Worm (Caenorhabditis elegans): ENCODE data around the gene C05A9.2.
A peak's percentile ranks its signal among the peaks of the same experiment; 100 is the strongest.

C05A9.2 gene

ce11 chrX:10877138-10877743, 32.8 kb upstream of the C05A9.2 start, which contains the start of gene pgp-6:
pgp-6 (minus strand) TSS chrX:10877425.
- TF ChIP-seq zip-8 (tag; optimal IDR thresholded peaks at IDR 0.05) (peak; percentile 94), ceh-39 (tag; optimal IDR thresholded peaks at IDR 0.05) (no peak)

DNA sequence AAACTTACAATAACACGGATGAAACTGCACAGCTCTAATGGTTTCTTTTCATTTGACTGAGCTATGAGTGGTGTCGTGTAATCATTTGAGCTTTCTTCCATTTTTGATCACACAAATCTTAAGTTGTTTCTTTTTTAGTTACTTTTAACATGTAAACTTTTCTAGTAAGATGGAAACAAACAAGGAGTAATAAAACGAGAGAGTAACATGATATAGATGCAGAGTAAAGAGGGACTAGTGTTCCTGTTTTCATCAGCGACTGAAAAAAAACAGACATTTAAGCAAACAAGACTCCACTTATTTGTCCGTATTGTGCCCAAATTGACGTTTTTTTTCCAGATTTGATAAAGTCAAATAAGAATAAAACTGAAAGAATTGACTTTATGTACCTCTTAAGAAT, 25.7 kb upstream of the C05A9.2 start, which contains the start of gene pgp-7:
pgp-7 (minus strand) TSS at position 101 of the 400 bp plus-strand sequence.
- no peak for TF ChIP-seq snpc-4 (tag; optimal IDR thresholded peaks at IDR 0.05)
- no peak for TF ChIP-seq sptf-1 (tag; optimal IDR thresholded peaks at IDR 0.05)
- TF ChIP-seq ztf-11 (tag; optimal IDR thresholded peaks at IDR 0.05), result no peak
- TF ChIP-seq ceh-39 (tag; optimal IDR thresholded peaks at IDR 0.05), result no peak
- no peak for TF ChIP-seq bed-3 (GFP tag; optimal IDR thresholded peaks at IDR 0.05)
- TF ChIP-seq blmp-1 (tag; optimal IDR thresholded peaks at IDR 0.05), result no peak
- no peak for TF ChIP-seq sem-2 (GFP tag; optimal IDR thresholded peaks at IDR 0.05)
- no peak for TF ChIP-seq elt-1 (tag; optimal IDR thresholded peaks at IDR 0.05; ENCODE audit: borderline replicate concordance, insufficient read depth)
- no peak for TF ChIP-seq elt-3 (tag; optimal IDR thresholded peaks at IDR 0.05)
- no peak for TF ChIP-seq lin-13 (tag; optimal IDR thresholded peaks at IDR 0.05)
- TF ChIP-seq nhr-76 (tag; optimal IDR thresholded peaks at IDR 0.05), result no peak
- TF ChIP-seq nhr-12 (tag; optimal IDR thresholded peaks at IDR 0.05), result no peak
- TF ChIP-seq lsy-2 (tag; optimal IDR thresholded peaks at IDR 0.05), result no peak
- TF ChIP-seq mab-5 (tag; optimal IDR thresholded peaks at IDR 0.05), result no peak
- TF ChIP-seq ces-1 (GFP tag; optimal IDR thresholded peaks at IDR 0.05), result no peak
- no peak for TF ChIP-seq cnd-1 (tag; optimal IDR thresholded peaks at IDR 0.05)
- TF ChIP-seq nhr-237 (tag; optimal IDR thresholded peaks at IDR 0.05), result no peak

DNA sequence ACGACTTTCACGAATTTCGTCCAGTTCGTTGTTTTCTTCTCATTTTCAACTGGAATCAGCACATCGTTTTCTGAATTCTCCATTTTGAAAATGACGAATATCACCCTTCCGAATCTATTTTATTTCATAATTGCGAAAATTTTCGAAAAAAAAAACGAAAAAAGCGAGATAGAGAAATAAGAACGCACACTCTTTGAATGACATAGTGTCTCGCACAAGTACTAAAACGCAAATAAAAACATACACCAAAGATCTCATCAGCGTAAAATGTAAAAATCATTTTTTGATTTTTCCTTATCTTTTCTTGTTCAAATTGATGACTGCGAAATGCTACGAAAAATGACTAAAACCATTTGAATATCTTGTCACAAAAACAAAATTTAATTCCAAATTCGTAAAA, 19.8 kb upstream of the C05A9.2 start, which contains the start of gene pgp-8:
pgp-8 (minus strand) TSS at position 101 of the 400 bp plus-strand sequence.
- no peak for TF ChIP-seq unc-120 (tag; optimal IDR thresholded peaks at IDR 0.05; ENCODE audit: poor library complexity, severe bottlenecking)
- TF ChIP-seq elt-1 (tag; optimal IDR thresholded peaks at IDR 0.05; ENCODE audit: borderline replicate concordance, insufficient read depth), result no peak
- TF ChIP-seq drap-1 (GFP tag; optimal IDR thresholded peaks at IDR 0.05), result no peak
- no peak for TF ChIP-seq hlh-1 (tag; optimal IDR thresholded peaks at IDR 0.05)

ce11 chrX:10862582-10862981, 18.1 kb upstream of the C05A9.2 start:
- TF ChIP-seq zip-8 (tag; optimal IDR thresholded peaks at IDR 0.05) (no peak), sem-2 (GFP tag; optimal IDR thresholded peaks at IDR 0.05) (no peak)

- TF ChIP-seq ztf-11 (tag; optimal IDR thresholded peaks at IDR 0.05), result no peak
- no peak for TF ChIP-seq ham-2 (GFP tag; optimal IDR thresholded peaks at IDR 0.05)
- no peak for TF ChIP-seq lin-13 (tag; optimal IDR thresholded peaks at IDR 0.05)
- no peak for TF ChIP-seq nhr-28 (tag; optimal IDR thresholded peaks at IDR 0.05)
- no peak for TF ChIP-seq flh-1 (GFP tag; optimal IDR thresholded peaks at IDR 0.05)
- no peak for TF ChIP-seq cnd-1 (tag; optimal IDR thresholded peaks at IDR 0.05)
- TF ChIP-seq sptf-1 (tag; optimal IDR thresholded peaks at IDR 0.05), result no peak
- no peak for TF ChIP-seq pha-4 (tag; optimal IDR thresholded peaks at IDR 0.05)
- no peak for TF ChIP-seq elt-3 (tag; optimal IDR thresholded peaks at IDR 0.05)
- TF ChIP-seq tbx-8 (GFP tag; optimal IDR thresholded peaks at IDR 0.05), result no peak
- no peak for TF ChIP-seq mab-5 (tag; optimal IDR thresholded peaks at IDR 0.05)
- no peak for TF ChIP-seq lsy-2 (tag; optimal IDR thresholded peaks at IDR 0.05)
- TF ChIP-seq mep-1 (tag; optimal IDR thresholded peaks at IDR 0.05), result no peak
- TF ChIP-seq ceh-83 (GFP tag; optimal IDR thresholded peaks at IDR 0.05), result no peak
- TF ChIP-seq nhr-237 (tag; optimal IDR thresholded peaks at IDR 0.05), result no peak
Measured at ce11 chrX:10861673-10862072, 17.2 kb upstream of the C05A9.2 start.

DNA sequence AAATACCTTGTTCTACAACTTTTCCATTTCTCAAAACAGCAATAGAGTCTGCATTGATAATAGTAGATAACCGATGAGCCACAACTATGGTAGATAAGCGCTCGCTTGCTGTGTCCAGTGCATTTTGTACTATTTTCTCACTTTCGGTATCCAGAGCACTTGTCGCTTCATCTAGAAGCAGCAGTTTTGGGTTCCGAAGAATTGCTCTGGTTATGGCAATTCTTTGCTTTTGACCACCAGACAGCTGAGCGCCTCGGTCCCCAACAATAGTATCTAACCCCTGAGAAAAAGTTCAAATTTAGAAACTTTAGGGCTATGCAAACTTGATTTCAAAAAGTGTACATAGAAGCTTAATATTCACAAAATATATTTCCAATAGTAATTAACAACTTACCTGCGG, 15.1 kb upstream of the C05A9.2 start:
- TF ChIP-seq unc-62 (GFP tag; optimal IDR thresholded peaks at IDR 0.05) (no peak), nhr-2 (tag; optimal IDR thresholded peaks at IDR 0.05) (no peak), nhr-237 (tag; optimal IDR thresholded peaks at IDR 0.05) (no peak), ceh-83 (GFP tag; optimal IDR thresholded peaks at IDR 0.05) (no peak), tbx-8 (GFP tag; optimal IDR thresholded peaks at IDR 0.05) (no peak), zip-8 (tag; optimal IDR thresholded peaks at IDR 0.05) (no peak), mep-1 (tag; optimal IDR thresholded peaks at IDR 0.05) (no peak), unc-39 (tag; optimal IDR thresholded peaks at IDR 0.05) (no peak), elt-1 (tag; optimal IDR thresholded peaks at IDR 0.05; ENCODE audit: borderline replicate concordance, insufficient read depth) (no peak), ham-2 (GFP tag; optimal IDR thresholded peaks at IDR 0.05) (no peak), lin-32 (GFP tag; optimal IDR thresholded peaks at IDR 0.05) (no peak), snpc-4 (tag; optimal IDR thresholded peaks at IDR 0.05) (no peak), ztf-11 (tag; optimal IDR thresholded peaks at IDR 0.05) (no peak), mab-5 (tag; optimal IDR thresholded peaks at IDR 0.05) (no peak), lsy-2 (tag; optimal IDR thresholded peaks at IDR 0.05) (no peak)
